Fruit fly (Drosophila melanogaster): Measurements from ENCODE around the gene Oscillin.

DNA sequence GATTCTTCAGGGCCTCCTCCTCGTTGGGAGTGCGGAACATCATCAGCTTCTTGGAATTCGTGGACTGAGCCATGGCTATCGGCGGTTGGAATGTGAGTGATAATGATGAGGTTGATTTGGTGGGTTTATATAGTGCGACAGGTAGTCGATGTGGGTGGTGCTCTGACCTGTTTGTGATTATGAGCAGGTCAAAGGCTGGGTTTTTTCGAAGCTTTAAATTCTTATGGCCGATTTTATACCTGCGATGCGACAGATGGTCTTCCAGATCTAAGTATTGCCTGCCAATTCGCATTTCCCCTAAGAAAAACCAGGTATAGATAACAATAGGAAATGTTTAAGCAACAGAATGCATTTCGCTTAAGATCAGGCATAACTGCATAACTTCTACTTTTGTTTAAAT, 3.8 kb downstream of the Oscillin start, which contains the start of gene CG14014:
- TF ChIP-seq CG4496 (GFP tag; IDR thresholded peaks at IDR 0.05) (no peak), gl (tag; optimal IDR thresholded peaks at IDR 0.05) (no peak), CG13204 (GFP tag; optimal IDR thresholded peaks at IDR 0.05) (no peak), CG9948 (tag; optimal IDR thresholded peaks at IDR 0.05) (no peak), CG17806 (tag; optimal IDR thresholded peaks at IDR 0.05) (no peak), CG8301 (tag; optimal IDR thresholded peaks at IDR 0.05) (no peak), CG15710 (tag; optimal IDR thresholded peaks at IDR 0.05) (no peak), CG34367 (tag; optimal IDR thresholded peaks at IDR 0.05) (no peak), Ets98B (GFP tag; IDR thresholded peaks at IDR 0.05) (no peak), CG12605 (GFP tag; IDR thresholded peaks at IDR 0.05) (no peak), CG32121 (GFP tag; IDR thresholded peaks at IDR 0.05) (no peak)

All from whole organism, pupa.